Worm (Caenorhabditis elegans) whole organism, L1 larva: Measurements from ENCODE around the gene T11G6.4.

Source experiments
- C16A3.4 ChIP-seq: fragments of 150-350 bp; optimal IDR thresholded peaks from 2 replicates; lab custom pipeline; 2014; ENCODE audit warnings: missing biosample characterization, missing genetic modification characterization
- aha-1 ChIP-seq: fragments of 150-350 bp; optimal IDR thresholded peaks from 2 replicates; lab custom pipeline; 2014; ENCODE audit warnings: missing biosample characterization, missing genetic modification characterization
- alr-1 ChIP-seq: fragments of 200-800 bp; sonication (Bioruptor generic); optimal IDR thresholded peaks from 2 replicates; lab custom pipeline; 2018; ENCODE audit warnings: borderline replicate concordance, mild to moderate bottlenecking, missing genetic modification characterization, missing compliant biosample characterization
- ama-1 ChIP-seq: fragments of 150-350 bp; optimal IDR thresholded peaks from 2 replicates; lab custom pipeline; 2014
- blmp-1 ChIP-seq: fragments of 150-350 bp; optimal IDR thresholded peaks from 2 replicates; lab custom pipeline; 2014; ENCODE audit warnings: missing biosample characterization, missing genetic modification characterization
- ceh-63 ChIP-seq: fragments of 200-800 bp; sonication (Bioruptor generic); optimal IDR thresholded peaks from 2 replicates; lab custom pipeline; 2018; ENCODE audit warnings: mild to moderate bottlenecking, missing genetic modification characterization, missing compliant biosample characterization
- ceh-8 ChIP-seq: fragments of 200-800 bp; sonication (Bioruptor generic); optimal IDR thresholded peaks from 2 replicates; lab custom pipeline; 2018; ENCODE audit warnings: mild to moderate bottlenecking, missing genetic modification characterization, moderate library complexity, missing compliant biosample characterization
- ceh-82 ChIP-seq, 3 experiments: fragments of 150-350 bp in 1 of 3; sonication (generic microtip) in 2 of 3; optimal IDR thresholded peaks; 2 replicates each; lab custom pipeline; 2014 to 2017; ENCODE audit warnings: missing biosample characterization in 3 of 3, missing genetic modification characterization in 3 of 3
- dsc-1 ChIP-seq: sonication (generic microtip); optimal IDR thresholded peaks from 2 replicates; lab custom pipeline; 2016; ENCODE audit warnings: mild to moderate bottlenecking, missing genetic modification characterization, missing compliant biosample characterization
- efl-3 ChIP-seq: fragments of 200-800 bp; sonication (Bioruptor generic); optimal IDR thresholded peaks from 2 replicates; lab custom pipeline; 2018; ENCODE audit warnings: mild to moderate bottlenecking, missing genetic modification characterization, missing compliant biosample characterization
- egl-13 ChIP-seq: sonication (generic microtip); optimal IDR thresholded peaks from 2 replicates; lab custom pipeline; 2016; ENCODE audit warnings: missing genotype, missing genetic modification reagents, missing genetic modification characterization, missing compliant biosample characterization
- egl-27 ChIP-seq, 2 experiments: fragments of 150-350 bp in 1 of 2; sonication (generic microtip); optimal IDR thresholded peaks; 3 replicates each; lab custom pipeline; 2017 to 2018; ENCODE audit warnings: missing biosample characterization in 2 of 2, missing genetic modification characterization in 2 of 2, missing genetic modification reagents in 2 of 2
- elt-2 ChIP-seq: sonication (generic microtip); optimal IDR thresholded peaks from 2 replicates; lab custom pipeline; 2016; ENCODE audit warnings: missing genetic modification characterization, mild to moderate bottlenecking, inconsistent platforms, missing compliant biosample characterization, missing genetic modification reagents
- elt-3 ChIP-seq, 6 experiments: fragments of 150-350 bp in 1 of 6; sonication (generic microtip); optimal IDR thresholded peaks; 2 replicates each; lab custom pipeline; 2017 to 2018; ENCODE audit warnings: missing biosample characterization in 6 of 6, missing genetic modification characterization in 6 of 6, inconsistent platforms in 1 of 6
- fos-1 ChIP-seq: fragments of 150-350 bp; optimal IDR thresholded peaks from 2 replicates; lab custom pipeline; 2014; ENCODE audit warnings: missing biosample characterization, missing genetic modification characterization
- grh-1 ChIP-seq: fragments of 200-800 bp; sonication (Bioruptor generic); IDR thresholded peaks from 2 replicates; pipeline ENCODE4 v1.3.6; 2022; ENCODE audit warnings: missing genetic modification reagents, missing genetic modification characterization, missing compliant biosample characterization
- hlh-17 ChIP-seq: fragments of 200-800 bp; sonication (Bioruptor generic); optimal IDR thresholded peaks from 2 replicates; lab custom pipeline; 2018; ENCODE audit warnings: missing genetic modification characterization, mild to moderate bottlenecking, missing compliant biosample characterization, moderate library complexity, borderline replicate concordance
- hlh-4 ChIP-seq: sonication (generic microtip); optimal IDR thresholded peaks from 2 replicates; lab custom pipeline; 2016; ENCODE audit warnings: mild to moderate bottlenecking, missing genetic modification characterization, missing compliant biosample characterization
- irx-1 ChIP-seq: sonication (generic microtip); optimal IDR thresholded peaks from 2 replicates; lab custom pipeline; 2016; ENCODE audit warnings: missing genetic modification characterization, missing compliant biosample characterization
- lin-35 ChIP-seq, 2 experiments: fragments of 150-350 bp; optimal IDR thresholded peaks; 2 replicates each; lab custom pipeline; 2014; ENCODE audit warnings: missing biosample characterization in 2 of 2, missing genetic modification characterization in 2 of 2, missing genetic modification reagents in 2 of 2
- lin-39 ChIP-seq: fragments of 150-350 bp; optimal IDR thresholded peaks from 2 replicates; lab custom pipeline; 2014; ENCODE audit warnings: missing biosample characterization, missing genetic modification reagents, missing genetic modification characterization
- mdl-1 ChIP-seq, 2 experiments: fragments of 150-350 bp; optimal IDR thresholded peaks; 2 replicates each; lab custom pipeline; 2014 to 2017; ENCODE audit warnings: missing biosample characterization in 2 of 2, missing genetic modification characterization in 2 of 2, inconsistent platforms in 1 of 2
- mep-1 ChIP-seq: fragments of 150-350 bp; optimal IDR thresholded peaks from 2 replicates; lab custom pipeline; 2014; ENCODE audit warnings: missing biosample characterization, missing genetic modification characterization
- nhr-11 ChIP-seq: fragments of 150-350 bp; optimal IDR thresholded peaks from 2 replicates; lab custom pipeline; 2014; ENCODE audit warnings: missing biosample characterization, missing genetic modification characterization
- nhr-19 ChIP-seq: fragments of 200-800 bp; sonication (Bioruptor generic); conservative IDR thresholded peaks from 2 replicates; pipeline ENCODE4 v1.3.6; 2022; ENCODE audit warnings: missing genetic modification characterization, missing compliant biosample characterization
- nhr-237 ChIP-seq: fragments of 150-350 bp; optimal IDR thresholded peaks from 2 replicates; lab custom pipeline; 2014; ENCODE audit warnings: missing biosample characterization, missing genetic modification characterization
- nhr-47 ChIP-seq: sonication (generic microtip); optimal IDR thresholded peaks from 2 replicates; lab custom pipeline; 2016; ENCODE audit warnings: mild to moderate bottlenecking, missing genetic modification characterization, moderate library complexity, missing compliant biosample characterization
- nhr-71 ChIP-seq: sonication (generic microtip); optimal IDR thresholded peaks from 2 replicates; lab custom pipeline; 2016; ENCODE audit warnings: mild to moderate bottlenecking, missing genetic modification characterization, moderate library complexity, missing compliant biosample characterization
- nhr-85 ChIP-seq: sonication (generic microtip); peaks from one replicate; lab custom pipeline; 2016; ENCODE audit warnings: missing genetic modification characterization, inconsistent platforms, missing compliant biosample characterization
- nhr-90 ChIP-seq: sonication (generic microtip); optimal IDR thresholded peaks from 2 replicates; lab custom pipeline; 2016; ENCODE audit warnings: mild to moderate bottlenecking, missing genetic modification characterization, missing compliant biosample characterization; ENCODE audit not compliant: poor library complexity
- pax-3 ChIP-seq: fragments of 200-800 bp; sonication (Bioruptor generic); optimal IDR thresholded peaks from 2 replicates; lab custom pipeline; 2018; ENCODE audit warnings: mild to moderate bottlenecking, missing genetic modification characterization, moderate library complexity, missing compliant biosample characterization
- snpc-4 ChIP-seq: fragments of 150-350 bp; optimal IDR thresholded peaks from 2 replicates; lab custom pipeline; 2014; ENCODE audit warnings: missing biosample characterization, missing genetic modification characterization
- sox-4 ChIP-seq: sonication (generic microtip); optimal IDR thresholded peaks from 2 replicates; lab custom pipeline; 2016; ENCODE audit warnings: missing genetic modification characterization, missing compliant biosample characterization
- sptf-1 ChIP-seq: fragments of 150-350 bp; optimal IDR thresholded peaks from 2 replicates; lab custom pipeline; 2014; ENCODE audit warnings: missing biosample characterization, missing genetic modification characterization
- swsn-7 ChIP-seq: sonication (generic microtip); optimal IDR thresholded peaks from 2 replicates; lab custom pipeline; 2016; ENCODE audit warnings: missing genetic modification characterization, missing compliant biosample characterization
- tlp-1 ChIP-seq: fragments of 150-350 bp; optimal IDR thresholded peaks from 2 replicates; lab custom pipeline; 2014; ENCODE audit warnings: missing biosample characterization, missing genetic modification characterization
- unc-130 ChIP-seq: fragments of 150-350 bp; optimal IDR thresholded peaks from 2 replicates; lab custom pipeline; 2017; ENCODE audit warnings: missing biosample characterization, missing genetic modification characterization, inconsistent platforms
- unc-86 ChIP-seq: sonication (generic microtip); optimal IDR thresholded peaks from 2 replicates; lab custom pipeline; 2016; ENCODE audit warnings: missing genetic modification characterization, missing compliant biosample characterization
- unc-98 ChIP-seq: fragments of 200-800 bp; sonication (Bioruptor generic); IDR thresholded peaks from 2 replicates; pipeline ENCODE4 v1.3.6; 2022; ENCODE audit warnings: missing genetic modification characterization, missing compliant biosample characterization
- vab-15 ChIP-seq: sonication (generic microtip); optimal IDR thresholded peaks from 2 replicates; lab custom pipeline; 2017; ENCODE audit warnings: missing genotype, mild to moderate bottlenecking, missing genetic modification characterization, missing compliant biosample characterization
- xbp-1 ChIP-seq: sonication (generic microtip); optimal IDR thresholded peaks from 2 replicates; lab custom pipeline; 2016; ENCODE audit warnings: missing genetic modification characterization, missing compliant biosample characterization
- zag-1 ChIP-seq: fragments of 150-350 bp; optimal IDR thresholded peaks from 2 replicates; lab custom pipeline; 2014; ENCODE audit warnings: missing biosample characterization, missing genetic modification characterization
- zip-4 ChIP-seq: fragments of 200-800 bp; sonication (Bioruptor generic); optimal IDR thresholded peaks from 2 replicates; lab custom pipeline; 2018; ENCODE audit warnings: mild to moderate bottlenecking, missing genetic modification characterization, moderate library complexity, missing compliant biosample characterization

Gene T11G6.4

ce11 chrIV:10821672-10822304, 29.9 kb downstream of the T11G6.4 start (continued):
- peak; percentile 82 for TF ChIP-seq nhr-237 (tag; lab: Kevin White, UChicago)
- TF ChIP-seq ceh-82 (tag; optimal IDR thresholded peaks at IDR 0.05; lab: Kevin White, UChicago), result peak; percentile 58 to 83 (median 75)
- peak; percentile 63 for TF ChIP-seq xbp-1
- peak in 1 of 2 experiments; percentile 84 for TF ChIP-seq mdl-1 (tag; optimal IDR thresholded peaks at IDR 0.05; lab: Kevin White, UChicago)
- TF ChIP-seq efl-3, result no peak
- peak in 4 of 6 experiments; percentile 20 to 82 (median 67) for TF ChIP-seq elt-3 (tag; optimal IDR thresholded peaks at IDR 0.05; lab: Kevin White, UChicago)
- TF ChIP-seq egl-13 (tag; lab: Kevin White, UChicago), result peak; percentile 34
- no peak for TF ChIP-seq tlp-1 (tag; lab: Kevin White, UChicago)
- TF ChIP-seq zag-1 (tag; lab: Kevin White, UChicago), result peak; percentile 67
- peak; percentile 88 for TF ChIP-seq nhr-71 (tag; lab: Kevin White, UChicago)
- TF ChIP-seq alr-1 (tag; lab: Kevin White, UChicago), result no peak
- peak; percentile 86 for TF ChIP-seq fos-1
- peak; percentile 69 for TF ChIP-seq pax-3
- peak; percentile 64 for TF ChIP-seq irx-1 (tag; lab: Kevin White, UChicago)
- TF ChIP-seq egl-27 (tag; optimal IDR thresholded peaks at IDR 0.05; lab: Kevin White, UChicago), result peak; percentile 24 to 53
- TF ChIP-seq aha-1 (tag; lab: Kevin White, UChicago), result peak; percentile 32
- peak; percentile 84 for TF ChIP-seq swsn-7 (tag; lab: Kevin White, UChicago)
- peak; percentile 94 for TF ChIP-seq C16A3.4 (tag; lab: Kevin White, UChicago)
- TF ChIP-seq unc-98 (GFP tag; lab: Robert Waterston, UW), result no peak
- peak; percentile 92 for TF ChIP-seq nhr-85
- TF ChIP-seq nhr-47, result peak; percentile 84
- peak; percentile 70 for TF ChIP-seq nhr-19 (GFP tag; lab: Robert Waterston, UW)
- no peak for TF ChIP-seq sptf-1 (tag; lab: Kevin White, UChicago)
- TF ChIP-seq hlh-17, result no peak
- peak; percentile 52 for TF ChIP-seq snpc-4 (tag; lab: Kevin White, UChicago)
- peak; percentile 41 for TF ChIP-seq ceh-8
- TF ChIP-seq nhr-90, result peak; percentile 67
- TF ChIP-seq dsc-1 (tag; lab: Kevin White, UChicago), result peak; percentile 16
- peak; percentile 97 for TF ChIP-seq blmp-1 (tag; lab: Kevin White, UChicago)

ce11 chrIV:10820837-10821671, 30.7 kb downstream of the T11G6.4 start:
- no peak for TF ChIP-seq unc-86 (tag; lab: Kevin White, UChicago)
- TF ChIP-seq sptf-1 (tag; lab: Kevin White, UChicago), result no peak
- peak in 1 of 3 experiments; percentile 38 for TF ChIP-seq ceh-82 (tag; optimal IDR thresholded peaks at IDR 0.05; lab: Kevin White, UChicago)

ce11 chrIV:10820114-10820513, 31.6 kb downstream of the T11G6.4 start:
- no peak for TF ChIP-seq lin-39 (tag; lab: Kevin White, UChicago)
- TF ChIP-seq elt-2 (tag; lab: Kevin White, UChicago), result no peak
- TF ChIP-seq blmp-1 (tag; lab: Kevin White, UChicago), result peak; percentile 12
- peak in 1 of 2 experiments; percentile 24 for TF ChIP-seq lin-35 (GFP tag; optimal IDR thresholded peaks at IDR 0.05; lab: Kevin White, UChicago)
- TF ChIP-seq nhr-11, result no peak
- no peak for TF ChIP-seq nhr-237 (tag; lab: Kevin White, UChicago)

- TF ChIP-seq grh-1 (no peak), nhr-47 (peak; percentile 66), blmp-1 (tag; lab: Kevin White, UChicago) (no peak), C16A3.4 (tag; lab: Kevin White, UChicago) (no peak), hlh-17 (no peak), ceh-63 (GFP tag; lab: Kevin White, UChicago) (no peak), sox-4 (no peak), nhr-71 (tag; lab: Kevin White, UChicago) (peak; percentile 57), ama-1 (lab: Kevin White, UChicago) (no peak), nhr-237 (tag; lab: Kevin White, UChicago) (no peak), mep-1 (tag; lab: Kevin White, UChicago) (peak; percentile 7), efl-3 (no peak), unc-130 (tag; lab: Kevin White, UChicago) (no peak), zip-4 (no peak), elt-3 (tag; optimal IDR thresholded peaks at IDR 0.05; lab: Kevin White, UChicago) (no peak), irx-1 (tag; lab: Kevin White, UChicago) (no peak), nhr-19 (GFP tag; lab: Robert Waterston, UW) (no peak), mdl-1 (tag; optimal IDR thresholded peaks at IDR 0.05; lab: Kevin White, UChicago) (no peak), vab-15 (tag; lab: Kevin White, UChicago) (no peak), hlh-4 (tag; lab: Kevin White, UChicago) (no peak)
These were observed 32.7 kb downstream of the T11G6.4 start for ce11 chrIV:10819049-10819448.
